Worm (Caenorhabditis elegans) whole organism, midembryonic: ENCODE data around the gene W03H9.2.

Experiments used
- T22C8.4 ChIP-seq: fragments of 200-800 bp; sonication (Bioruptor generic); IDR thresholded peaks from 2 replicates; pipeline ENCODE4 v1.3.6; 2022; ENCODE audit warnings: missing genetic modification characterization, missing compliant biosample characterization
- cog-1 ChIP-seq: sonication (generic microtip); optimal IDR thresholded peaks from 2 replicates; lab custom pipeline; 2016; ENCODE audit warnings: missing genetic modification characterization, missing compliant biosample characterization
- flt-1 ChIP-seq: fragments of 200-800 bp; sonication (Bioruptor generic); IDR thresholded peaks from 2 replicates; pipeline ENCODE4 v1.3.6; 2022; ENCODE audit warnings: missing genetic modification characterization, missing compliant biosample characterization
- klf-2 ChIP-seq: fragments of 200-800 bp; sonication (Bioruptor generic); conservative IDR thresholded peaks from 2 replicates; pipeline ENCODE4 v1.3.6; 2022; ENCODE audit warnings: missing genetic modification reagents, missing genetic modification characterization, missing compliant biosample characterization
- med-1 ChIP-seq: sonication (generic microtip); optimal IDR thresholded peaks from 2 replicates; lab custom pipeline; 2017; ENCODE audit warnings: missing genetic modification characterization, mild to moderate bottlenecking, missing compliant biosample characterization, antibody characterized with exemption, missing genetic modification reagents; ENCODE audit not compliant: insufficient read depth
- ref-1 ChIP-seq: fragments of 200-800 bp; sonication (Bioruptor generic); conservative IDR thresholded peaks from 2 replicates; pipeline ENCODE4 v1.3.6; 2022; ENCODE audit warnings: missing genetic modification reagents, missing genetic modification characterization, missing compliant biosample characterization
- tab-1 ChIP-seq: fragments of 200-800 bp; sonication (Bioruptor generic); IDR thresholded peaks from 2 replicates; pipeline ENCODE4 v1.3.6; 2022; ENCODE audit warnings: missing genetic modification characterization, missing compliant biosample characterization
- ztf-23 ChIP-seq: fragments of 200-800 bp; sonication (Bioruptor generic); IDR thresholded peaks from 2 replicates; pipeline ENCODE4 v1.3.6; 2022; ENCODE audit warnings: missing genetic modification reagents, missing genetic modification characterization, missing compliant biosample characterization
- ztf-29 ChIP-seq: fragments of 200-800 bp; sonication (Bioruptor generic); IDR thresholded peaks from 2 replicates; pipeline ENCODE4 v1.3.6; 2022; ENCODE audit warnings: missing genetic modification reagents, missing genetic modification characterization, missing compliant biosample characterization

ce11 chrII:14102112-14102511 is 41.6 kb downstream of the W03H9.2 start:
- TF ChIP-seq ztf-23 (GFP tag; lab: Robert Waterston, UW) (no peak), T22C8.4 (GFP tag; lab: Robert Waterston, UW) (no peak), flt-1 (GFP tag; lab: Robert Waterston, UW) (no peak), cog-1 (tag; lab: Kevin White, UChicago) (no peak), ztf-29 (GFP tag; lab: Robert Waterston, UW) (no peak), klf-2 (GFP tag; lab: Robert Waterston, UW) (no peak), tab-1 (no peak), ref-1 (no peak), med-1 (no peak)
